Fruit fly (Drosophila melanogaster) whole organism, embryonic: ENCODE results near the gene CG5080.

Source experiments
- B-H2 ChIP-seq: fragments of 200-800 bp; sonication (Bioruptor generic); optimal IDR thresholded peaks from 2 replicates; lab custom pipeline; 2018; ENCODE audit warnings: missing biosample characterization, mild to moderate bottlenecking, missing genetic modification characterization
- Bgb ChIP-seq: fragments of 200-800 bp; sonication (Bioruptor generic); IDR thresholded peaks from 2 replicates; pipeline ENCODE4 v1.3.6; 2022; ENCODE audit warnings: missing biosample characterization, missing genetic modification characterization; ENCODE audit not compliant: partially characterized antibody
- Bteb2 ChIP-seq: fragments of 200-800 bp; sonication (Bioruptor generic); optimal IDR thresholded peaks from 2 replicates; lab custom pipeline; 2016; ENCODE audit warnings: missing biosample characterization, missing genetic modification characterization
- CG10979 ChIP-seq: fragments of 200-800 bp; sonication (Bioruptor generic); optimal IDR thresholded peaks from 2 replicates; lab custom pipeline; 2018; ENCODE audit warnings: missing biosample characterization, mild to moderate bottlenecking, missing genetic modification characterization, moderate library complexity
- CG13287 ChIP-seq: fragments of 200-800 bp; sonication (Bioruptor generic); IDR thresholded peaks from 2 replicates; pipeline ENCODE4 v1.3.6; 2022; ENCODE audit warnings: missing biosample characterization, missing genetic modification characterization; ENCODE audit not compliant: partially characterized antibody
- CG13624 ChIP-seq: fragments of 200-800 bp; sonication (Bioruptor generic); optimal IDR thresholded peaks from 2 replicates; lab custom pipeline; 2016; ENCODE audit warnings: missing biosample characterization, missing genetic modification characterization
- CG13894 ChIP-seq: fragments of 200-800 bp; sonication (Bioruptor generic); optimal IDR thresholded peaks from 3 replicates; lab custom pipeline; 2018; ENCODE audit warnings: missing biosample characterization, mild to moderate bottlenecking, missing genetic modification characterization, moderate library complexity
- CG14860 ChIP-seq: fragments of 200-800 bp; sonication (Bioruptor generic); IDR thresholded peaks from 3 replicates; pipeline ENCODE4 v1.3.6; 2022; ENCODE audit warnings: missing biosample characterization, missing genetic modification characterization; ENCODE audit not compliant: partially characterized antibody
- CG17186 ChIP-seq: fragments of 200-800 bp; sonication (Bioruptor generic); optimal IDR thresholded peaks from 3 replicates; lab custom pipeline; 2017; ENCODE audit warnings: missing biosample characterization, missing genetic modification reagents, missing genetic modification characterization
- CG17359 ChIP-seq: fragments of 200-800 bp; sonication (Bioruptor generic); optimal IDR thresholded peaks from 3 replicates; lab custom pipeline; 2018; ENCODE audit warnings: missing biosample characterization, mild to moderate bottlenecking, missing genetic modification characterization, moderate library complexity
- CG18599 ChIP-seq: fragments of 200-800 bp; sonication (Bioruptor generic); optimal IDR thresholded peaks from 3 replicates; lab custom pipeline; 2017; ENCODE audit warnings: missing biosample characterization, missing genetic modification characterization, mild to moderate bottlenecking, moderate library complexity, missing genetic modification reagents
- CG2116 ChIP-seq: fragments of 200-800 bp; sonication (Bioruptor generic); optimal IDR thresholded peaks from 3 replicates; lab custom pipeline; 2018; ENCODE audit warnings: missing biosample characterization, mild to moderate bottlenecking, missing genetic modification characterization
- CG2129 ChIP-seq: fragments of 200-800 bp; sonication (Bioruptor generic); IDR thresholded peaks from 2 replicates; pipeline ENCODE4 v1.3.6; 2022; ENCODE audit warnings: missing biosample characterization, missing genetic modification characterization; ENCODE audit not compliant: partially characterized antibody
- CG2199 ChIP-seq: fragments of 200-800 bp; sonication (Bioruptor generic); IDR thresholded peaks from 3 replicates; pipeline ENCODE4 v1.3.6; 2022; ENCODE audit warnings: missing biosample characterization, missing genetic modification characterization
- CG32767 ChIP-seq: fragments of 200-800 bp; sonication (Bioruptor generic); IDR thresholded peaks from 2 replicates; pipeline ENCODE4 v1.3.6; 2022; ENCODE audit warnings: missing biosample characterization, missing genetic modification characterization
- CG32772 ChIP-seq: fragments of 200-800 bp; sonication (Bioruptor generic); IDR thresholded peaks from 2 replicates; pipeline ENCODE4 v1.3.6; 2022; ENCODE audit warnings: missing biosample characterization, missing genetic modification characterization
- CG3995 ChIP-seq: fragments of 200-800 bp; sonication (Bioruptor generic); optimal IDR thresholded peaks from 3 replicates; lab custom pipeline; 2016; ENCODE audit warnings: missing biosample characterization, missing genetic modification characterization
- CG42726 ChIP-seq: fragments of 200-800 bp; sonication (Bioruptor generic); IDR thresholded peaks from 2 replicates; pipeline ENCODE4 v1.3.6; 2022; ENCODE audit warnings: missing biosample characterization, missing genetic modification characterization; ENCODE audit not compliant: partially characterized antibody
- CG6791 ChIP-seq: fragments of 200-800 bp; sonication (Bioruptor generic); IDR thresholded peaks from 3 replicates; pipeline ENCODE4 v1.3.6; 2022; ENCODE audit warnings: missing biosample characterization, missing genetic modification characterization; ENCODE audit not compliant: partially characterized antibody
- CG8089 ChIP-seq: fragments of 200-800 bp; sonication (Bioruptor generic); optimal IDR thresholded peaks from 3 replicates; lab custom pipeline; 2016; ENCODE audit warnings: missing biosample characterization, missing genetic modification characterization
- CG8944 ChIP-seq: fragments of 200-800 bp; sonication (Bioruptor generic); optimal IDR thresholded peaks from 3 replicates; lab custom pipeline; 2016; ENCODE audit warnings: missing biosample characterization, missing genetic modification characterization
- Dll ChIP-seq: fragments of 200-800 bp; sonication (Bioruptor generic); IDR thresholded peaks from 4 replicates; pipeline ENCODE4 v1.3.6; 2022; ENCODE audit warnings: missing biosample characterization, missing genetic modification characterization; ENCODE audit not compliant: partially characterized antibody
- Dp ChIP-seq: fragments of 200-800 bp; sonication (Bioruptor generic); optimal IDR thresholded peaks from 2 replicates; lab custom pipeline; 2018; ENCODE audit warnings: missing biosample characterization, mild to moderate bottlenecking, missing genetic modification characterization, moderate library complexity
- Gsc ChIP-seq: fragments of 200-800 bp; sonication (Bioruptor generic); IDR thresholded peaks from 2 replicates; pipeline ENCODE4 v1.3.6; 2022; ENCODE audit warnings: missing biosample characterization, missing genetic modification characterization
- HLH4C ChIP-seq: fragments of 200-800 bp; sonication (Bioruptor generic); IDR thresholded peaks from 3 replicates; pipeline ENCODE4 v1.3.6; 2022; ENCODE audit warnings: missing biosample characterization, missing genetic modification characterization; ENCODE audit not compliant: partially characterized antibody
- HLHmδ ChIP-seq: fragments of 200-800 bp; sonication (Bioruptor generic); optimal IDR thresholded peaks from 2 replicates; lab custom pipeline; 2018; ENCODE audit warnings: missing biosample characterization, mild to moderate bottlenecking, missing genetic modification characterization, moderate library complexity
- Hey ChIP-seq: fragments of 200-800 bp; sonication (Bioruptor generic); optimal IDR thresholded peaks from 3 replicates; lab custom pipeline; 2018; ENCODE audit warnings: missing biosample characterization, mild to moderate bottlenecking, missing genetic modification characterization
- Hr78 ChIP-seq, 2 experiments: fragments of 200-800 bp in 1 of 2; fragments of >200 bp in 1 of 2; sonication (Bioruptor generic) in 1 of 2; optimal IDR thresholded peaks; 2 replicates each; lab custom pipeline; 2017 to 2019; ENCODE audit warnings: missing biosample characterization in 2 of 2, missing genetic modification characterization in 2 of 2, mild to moderate bottlenecking in 1 of 2, moderate library complexity in 1 of 2
- Jarid2 ChIP-seq: fragments of 200-800 bp; sonication (Bioruptor generic); optimal IDR thresholded peaks from 3 replicates; lab custom pipeline; 2017; ENCODE audit warnings: mild to moderate bottlenecking, missing biosample characterization, missing genetic modification reagents, missing genetic modification characterization
- MBD-R2 ChIP-seq: fragments of 200-800 bp; sonication (Bioruptor generic); IDR thresholded peaks from 2 replicates; pipeline ENCODE4 v1.3.6; 2022; ENCODE audit warnings: missing biosample characterization, missing genetic modification characterization
- Myb ChIP-seq: fragments of 200-800 bp; sonication (Bioruptor generic); optimal IDR thresholded peaks from 2 replicates; lab custom pipeline; 2016; ENCODE audit warnings: missing biosample characterization, missing genetic modification characterization
- Spps ChIP-seq: fragments of 200-800 bp; sonication (Bioruptor generic); optimal IDR thresholded peaks from 2 replicates; lab custom pipeline; 2018; ENCODE audit warnings: missing biosample characterization, mild to moderate bottlenecking, missing genetic modification characterization
- bbx ChIP-seq: fragments of 200-800 bp; sonication (Bioruptor generic); IDR thresholded peaks from 2 replicates; pipeline ENCODE4 v1.3.6; 2022; ENCODE audit warnings: missing biosample characterization, missing genetic modification characterization; ENCODE audit not compliant: partially characterized antibody
- da ChIP-seq: fragments of 200-800 bp; sonication (Bioruptor generic); optimal IDR thresholded peaks from 2 replicates; lab custom pipeline; 2016; ENCODE audit warnings: missing biosample characterization, missing genetic modification characterization
- dan ChIP-seq: fragments of 200-800 bp; sonication (Bioruptor generic); IDR thresholded peaks from 2 replicates; pipeline ENCODE4 v1.3.6; 2022; ENCODE audit warnings: missing biosample characterization, missing genetic modification characterization
- ftz-f1 ChIP-seq: fragments of 200-800 bp; sonication (Bioruptor generic); optimal IDR thresholded peaks from 2 replicates; lab custom pipeline; 2016; ENCODE audit warnings: missing biosample characterization, missing genetic modification characterization
- gt ChIP-seq: fragments of 200-800 bp; sonication (Bioruptor generic); IDR thresholded peaks from 2 replicates; pipeline ENCODE4 v1.3.6; 2022; ENCODE audit warnings: missing biosample characterization, missing genetic modification characterization
- h ChIP-seq: fragments of >200 bp; optimal IDR thresholded peaks from 2 replicates; lab custom pipeline; 2017
- hbn ChIP-seq: fragments of 200-800 bp; sonication (Bioruptor generic); IDR thresholded peaks from 2 replicates; pipeline ENCODE4 v1.3.6; 2022; ENCODE audit warnings: missing biosample characterization, missing genetic modification characterization; ENCODE audit not compliant: partially characterized antibody
- insv ChIP-seq, 2 experiments: fragments of 200-800 bp; sonication (Bioruptor generic); optimal IDR thresholded peaks; 3 replicates each; lab custom pipeline; 2016 to 2018; ENCODE audit warnings: missing biosample characterization in 2 of 2, missing genetic modification characterization in 2 of 2
- lab ChIP-seq: fragments of 200-800 bp; sonication (Bioruptor generic); optimal IDR thresholded peaks from 3 replicates; lab custom pipeline; 2017; ENCODE audit warnings: missing biosample characterization, missing genetic modification characterization, mild to moderate bottlenecking, moderate library complexity, missing genetic modification reagents
- phol ChIP-seq: fragments of 200-800 bp; sonication (Bioruptor generic); optimal IDR thresholded peaks from 3 replicates; lab custom pipeline; 2018; ENCODE audit warnings: missing biosample characterization, mild to moderate bottlenecking, missing genetic modification characterization, moderate library complexity
- sna ChIP-seq: fragments of 200-800 bp; sonication (Bioruptor generic); IDR thresholded peaks from 2 replicates; pipeline ENCODE4 v1.3.6; 2022; ENCODE audit warnings: missing biosample characterization, missing genetic modification characterization; ENCODE audit not compliant: partially characterized antibody
- stwl ChIP-seq: fragments of 200-800 bp; sonication (Bioruptor generic); optimal IDR thresholded peaks from 3 replicates; lab custom pipeline; 2018; ENCODE audit warnings: missing biosample characterization, mild to moderate bottlenecking, missing genetic modification characterization, moderate library complexity
- tgo ChIP-seq: fragments of 200-800 bp; sonication (Bioruptor generic); IDR thresholded peaks from 3 replicates; pipeline ENCODE4 v1.3.6; 2022; ENCODE audit warnings: missing biosample characterization, missing genetic modification characterization
- unpg ChIP-seq: fragments of 200-800 bp; sonication (Bioruptor generic); optimal IDR thresholded peaks from 3 replicates; lab custom pipeline; 2018; ENCODE audit warnings: missing biosample characterization, mild to moderate bottlenecking, missing genetic modification characterization, moderate library complexity
- wor ChIP-seq: fragments of 200-800 bp; sonication (Bioruptor generic); IDR thresholded peaks from 2 replicates; pipeline ENCODE4 v1.3.6; 2022; ENCODE audit warnings: missing biosample characterization, missing genetic modification characterization
- z ChIP-seq: fragments of 200-800 bp; sonication (Bioruptor generic); IDR thresholded peaks from 3 replicates; pipeline ENCODE4 v1.3.6; 2022; ENCODE audit warnings: missing biosample characterization, missing genetic modification characterization
- zfh1 ChIP-seq: fragments of 200-800 bp; sonication (Bioruptor generic); IDR thresholded peaks from 3 replicates; pipeline ENCODE4 v1.3.6; 2022; ENCODE audit warnings: missing biosample characterization, missing genetic modification characterization

The CG5080 gene

DNA sequence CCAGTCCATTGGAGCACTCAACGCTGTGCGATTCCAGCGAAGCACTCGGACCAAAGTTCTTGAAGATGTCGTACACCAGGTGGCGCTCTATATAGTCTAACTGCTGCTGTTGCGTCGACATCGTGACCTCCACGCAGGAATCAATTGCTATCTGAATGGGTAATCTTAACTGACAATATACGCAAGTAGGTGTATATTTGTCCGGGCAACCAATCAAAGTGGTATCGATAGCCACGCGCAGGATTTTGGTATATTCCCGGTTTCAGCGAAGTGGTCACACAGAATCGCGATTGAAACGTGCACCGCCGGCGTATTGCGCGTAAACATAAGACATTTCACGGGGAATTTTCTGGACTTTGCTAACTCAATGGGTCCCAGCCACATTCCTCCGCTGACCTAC lies 20.1 kb upstream of the CG5080 start, which contains the start of the genes CG5126 and Tgt (continued):
- no peak for TF ChIP-seq phol
- TF ChIP-seq CG8089 (GFP tag; lab: Kevin White, UChicago) = no peak
- peak; percentile 31 for TF ChIP-seq stwl
- TF ChIP-seq Spps (tag; lab: Kevin White, UChicago) = no peak
- TF ChIP-seq da (GFP tag; lab: Kevin White, UChicago) = no peak
- TF ChIP-seq dan (GFP tag; lab: Robert Waterston, UW) = no peak
- TF ChIP-seq CG10979 (tag; lab: Kevin White, UChicago) = peak; percentile 54
- no peak for TF ChIP-seq lab
- peak; percentile 63 for TF ChIP-seq ftz-f1 (GFP tag; lab: Kevin White, UChicago)
- no peak for TF ChIP-seq CG8944 (GFP tag; lab: Kevin White, UChicago)
- no peak for TF ChIP-seq CG13624 (GFP tag; lab: Kevin White, UChicago)
- TF ChIP-seq CG32772 = no peak
- TF ChIP-seq CG13894 (tag; lab: Kevin White, UChicago) = no peak
- no peak for TF ChIP-seq tgo (GFP tag; lab: Robert Waterston, UW)
- no peak for TF ChIP-seq wor (GFP tag; lab: Robert Waterston, UW)
- no peak for TF ChIP-seq gt (GFP tag; lab: Robert Waterston, UW)
- TF ChIP-seq Hr78 (GFP tag; optimal IDR thresholded peaks at IDR 0.05; lab: Kevin White, UChicago) = no peak
- peak; percentile 34; the same call in 1 of the 2 replicates for TF ChIP-seq hbn (GFP tag; lab: Robert Waterston, UW)
- peak; percentile 55; the same call in 1 of the 2 replicates for TF ChIP-seq bbx (GFP tag; lab: Robert Waterston, UW)
- no peak for TF ChIP-seq HLHmδ (GFP tag; lab: Kevin White, UChicago)
- TF ChIP-seq Myb (GFP tag; lab: Kevin White, UChicago) = peak; percentile 50
- no peak for TF ChIP-seq CG14860 (GFP tag; lab: Robert Waterston, UW)
- TF ChIP-seq CG6791 = peak; percentile 56; the same call in 1 of the 3 replicates
- TF ChIP-seq z (GFP tag; lab: Robert Waterston, UW) = no peak
- no peak for TF ChIP-seq Gsc
- peak; percentile 68; the same call in 2 of the 4 replicates for TF ChIP-seq Dll (GFP tag; lab: Robert Waterston, UW)
- TF ChIP-seq CG17359 (tag; lab: Kevin White, UChicago) = no peak
- TF ChIP-seq CG42726 (GFP tag; lab: Robert Waterston, UW) = no peak
- TF ChIP-seq zfh1 (GFP tag; lab: Robert Waterston, UW) = no peak
- TF ChIP-seq Jarid2 (GFP tag; lab: Kevin White, UChicago) = no peak
- TF ChIP-seq CG2129 = no peak
- no peak for TF ChIP-seq insv (GFP tag; optimal IDR thresholded peaks at IDR 0.05; lab: Kevin White, UChicago)
- TF ChIP-seq Hey (tag; lab: Kevin White, UChicago) = peak; percentile 24
- peak; percentile 66 for TF ChIP-seq Dp (GFP tag; lab: Kevin White, UChicago)
- peak; percentile 79 for TF ChIP-seq CG13287 (GFP tag; lab: Robert Waterston, UW)
- no peak for TF ChIP-seq CG2199 (GFP tag; lab: Robert Waterston, UW)
- no peak for TF ChIP-seq Bteb2 (GFP tag; lab: Kevin White, UChicago)
- peak; percentile 68 for TF ChIP-seq CG2116 (GFP tag; lab: Kevin White, UChicago)
- no peak for TF ChIP-seq h (lab: Kevin White, UChicago)
- peak; percentile 89 for TF ChIP-seq MBD-R2
- peak; percentile 44; the same call in 1 of the 2 replicates for TF ChIP-seq sna (GFP tag; lab: Robert Waterston, UW)
- no peak for TF ChIP-seq CG18599 (GFP tag; lab: Kevin White, UChicago)
- no peak for TF ChIP-seq CG32767
- peak; percentile 37; the same call in 1 of the 3 replicates for TF ChIP-seq HLH4C (GFP tag; lab: Robert Waterston, UW)
- peak; percentile 45 for TF ChIP-seq CG17186
- TF ChIP-seq CG3995 (GFP tag; lab: Kevin White, UChicago) = peak; percentile 89
- peak; percentile 54; the same call in 1 of the 2 replicates for TF ChIP-seq Bgb (GFP tag; lab: Robert Waterston, UW)
- TF ChIP-seq unpg = no peak
- TF ChIP-seq B-H2 (GFP tag; lab: Kevin White, UChicago) = no peak
